Worm (Caenorhabditis elegans) whole organism, L4 larva: ENCODE measurements around the gene srm-6.

Source experiments
- cey-2 ChIP-seq: sonication (generic microtip); optimal IDR thresholded peaks from 3 replicates; lab custom pipeline; 2017; ENCODE audit warnings: missing genetic modification characterization, mild to moderate bottlenecking, missing compliant biosample characterization, antibody characterized with exemption, borderline replicate concordance; ENCODE audit not compliant: insufficient read depth
- duxl-1 ChIP-seq: sonication (generic microtip); optimal IDR thresholded peaks from 2 replicates; lab custom pipeline; 2016; ENCODE audit warnings: mild to moderate bottlenecking, missing genetic modification characterization, moderate library complexity, missing compliant biosample characterization; ENCODE audit not compliant: poor library complexity
- saeg-2 ChIP-seq: fragments of 200-800 bp; sonication (Bioruptor generic); IDR thresholded peaks from 2 replicates; pipeline ENCODE4 v1.3.6; 2022; ENCODE audit warnings: missing genetic modification reagents, missing genetic modification characterization, missing compliant biosample characterization
- unc-62 ChIP-seq, 3 experiments: fragments of 150-350 bp in 1 of 3; sonication (generic microtip); optimal IDR thresholded peaks in 2 of 3; peaks in 1 of 3; 1 replicate in 1 of 3; 2 replicates in 2 of 3; lab custom pipeline; 2014 to 2017; ENCODE audit warnings: missing biosample characterization in 3 of 3, missing genetic modification characterization in 3 of 3, missing genetic modification reagents in 3 of 3, missing genotype in 1 of 3

DNA sequence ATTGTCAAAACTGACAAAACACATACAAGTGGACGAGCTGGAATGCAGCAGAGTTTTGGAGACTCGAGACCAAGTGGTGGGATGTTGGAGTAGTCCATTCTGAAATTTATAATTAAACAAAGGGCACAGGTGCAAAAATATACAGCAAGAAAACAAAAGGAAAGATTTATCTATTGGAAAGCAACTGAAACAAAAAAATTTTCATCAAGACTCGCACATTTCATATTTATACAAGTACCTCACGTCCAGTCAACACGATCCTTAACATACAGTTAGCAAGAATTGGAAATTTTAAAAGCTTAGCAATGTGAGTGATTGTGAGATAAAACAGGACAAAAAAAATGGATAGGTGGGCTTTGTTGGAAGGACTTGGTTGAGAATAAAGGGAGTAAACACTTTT lies 22.5 kb upstream of the srm-6 start, which contains the start of gene F47B8.1:
- no peak for TF ChIP-seq cey-2 (tag; lab: Kevin White, UChicago)
- no peak for TF ChIP-seq saeg-2
- TF ChIP-seq unc-62 (GFP tag; optimal IDR thresholded peaks at IDR 0.05 in 1 of 2; lab: Kevin White, UChicago), result peak in 1 of 2 experiments; percentile 19
- no peak for TF ChIP-seq unc-62 (tag; optimal IDR thresholded peaks at IDR 0.05; lab: Kevin White, UChicago)
- TF ChIP-seq duxl-1, result no peak
